Fruit fly (Drosophila melanogaster) whole organism, embryonic: ENCODE measurements around the gene CG3909.

Experiments used
- ATbp ChIP-seq: fragments of 200-800 bp; sonication (Bioruptor generic); optimal IDR thresholded peaks from 2 replicates; lab custom pipeline; 2017; ENCODE audit warnings: missing biosample characterization, mild to moderate bottlenecking, missing genetic modification characterization, missing genetic modification reagents
- Ada2b ChIP-seq: fragments of 200-800 bp; sonication (Bioruptor generic); IDR thresholded peaks from 2 replicates; pipeline ENCODE4 v1.3.6; 2022; ENCODE audit warnings: missing biosample characterization, missing genetic modification characterization
- CG11504 ChIP-seq: fragments of 200-800 bp; sonication (Bioruptor generic); optimal IDR thresholded peaks from 3 replicates; lab custom pipeline; 2019; ENCODE audit warnings: missing biosample characterization, mild to moderate bottlenecking, missing genetic modification characterization, moderate library complexity
- CG11695 ChIP-seq: fragments of 200-800 bp; sonication (Bioruptor generic); IDR thresholded peaks from 3 replicates; pipeline ENCODE4 v1.3.6; 2022; ENCODE audit warnings: missing biosample characterization, missing genetic modification characterization
- CG11696 ChIP-seq: fragments of 200-800 bp; sonication (Bioruptor generic); IDR thresholded peaks from 2 replicates; pipeline ENCODE4 v1.3.6; 2022; ENCODE audit warnings: missing biosample characterization, missing genetic modification characterization
- CG12391 ChIP-seq: fragments of 200-800 bp; sonication (Bioruptor generic); optimal IDR thresholded peaks from 3 replicates; lab custom pipeline; 2018; ENCODE audit warnings: missing biosample characterization, mild to moderate bottlenecking, missing genetic modification characterization, moderate library complexity
- CG15514 ChIP-seq: fragments of 200-800 bp; sonication (Bioruptor generic); optimal IDR thresholded peaks from 3 replicates; lab custom pipeline; 2017; ENCODE audit warnings: missing biosample characterization, missing genetic modification characterization, mild to moderate bottlenecking, moderate library complexity, missing genetic modification reagents
- CG15696 ChIP-seq: fragments of 200-800 bp; sonication (Bioruptor generic); optimal IDR thresholded peaks from 2 replicates; lab custom pipeline; 2019; ENCODE audit warnings: missing biosample characterization, mild to moderate bottlenecking, missing genetic modification characterization, moderate library complexity
- CG1792 ChIP-seq: fragments of 200-800 bp; sonication (Bioruptor generic); optimal IDR thresholded peaks from 2 replicates; lab custom pipeline; 2016; ENCODE audit warnings: missing biosample characterization, missing genetic modification characterization
- CG1832 ChIP-seq: fragments of 200-800 bp; sonication (Bioruptor generic); optimal IDR thresholded peaks from 2 replicates; lab custom pipeline; 2017; ENCODE audit warnings: missing biosample characterization, mild to moderate bottlenecking, missing genetic modification characterization, inconsistent platforms
- CG18764 ChIP-seq: fragments of 200-800 bp; sonication (Bioruptor generic); optimal IDR thresholded peaks from 3 replicates; lab custom pipeline; 2016; ENCODE audit warnings: missing biosample characterization, missing genetic modification characterization
- CG30403 ChIP-seq: fragments of 200-800 bp; sonication (Bioruptor generic); optimal IDR thresholded peaks from 3 replicates; lab custom pipeline; 2016; ENCODE audit warnings: missing biosample characterization, missing genetic modification characterization
- CG4617 ChIP-seq: fragments of 200-800 bp; sonication (Bioruptor generic); optimal IDR thresholded peaks from 3 replicates; lab custom pipeline; 2016; ENCODE audit warnings: missing biosample characterization, missing genetic modification characterization, borderline replicate concordance
- CG6689 ChIP-seq: fragments of 200-800 bp; sonication (Bioruptor generic); IDR thresholded peaks from 2 replicates; pipeline ENCODE4 v1.3.6; 2022; ENCODE audit warnings: missing biosample characterization, missing genetic modification characterization
- CG7928 ChIP-seq: fragments of 200-800 bp; sonication (Bioruptor generic); optimal IDR thresholded peaks from 2 replicates; lab custom pipeline; 2017; ENCODE audit warnings: missing biosample characterization, mild to moderate bottlenecking, missing genetic modification characterization
- CG8388 ChIP-seq: fragments of 200-800 bp; sonication (Bioruptor generic); optimal IDR thresholded peaks from 2 replicates; lab custom pipeline; 2019; ENCODE audit warnings: missing biosample characterization, mild to moderate bottlenecking, missing genetic modification characterization, moderate library complexity
- CG8478 ChIP-seq: fragments of >200 bp; optimal IDR thresholded peaks from 2 replicates; lab custom pipeline; 2018
- CG9727 ChIP-seq: fragments of 200-800 bp; sonication (Bioruptor generic); optimal IDR thresholded peaks from 3 replicates; lab custom pipeline; 2017; ENCODE audit warnings: missing biosample characterization, mild to moderate bottlenecking, missing genetic modification characterization
- Camta ChIP-seq: fragments of 200-800 bp; sonication (Bioruptor generic); optimal IDR thresholded peaks from 2 replicates; lab custom pipeline; 2016; ENCODE audit warnings: missing biosample characterization, missing genetic modification characterization
- Dip2 ChIP-seq: fragments of 200-800 bp; sonication (Bioruptor generic); IDR thresholded peaks from 2 replicates; pipeline ENCODE4 v1.3.6; 2022; ENCODE audit warnings: missing biosample characterization, missing genetic modification characterization
- Drgx ChIP-seq: fragments of 200-800 bp; sonication (Bioruptor generic); IDR thresholded peaks from 2 replicates; pipeline ENCODE4 v1.3.6; 2022; ENCODE audit warnings: missing biosample characterization, missing genetic modification characterization
- Med ChIP-seq: fragments of 200-800 bp; sonication (Bioruptor generic); peaks from one replicate; lab custom pipeline; 2016; ENCODE audit warnings: missing biosample characterization, missing genetic modification characterization, mild to moderate bottlenecking, inconsistent platforms, moderate library complexity
- Mrtf ChIP-seq: fragments of 200-800 bp; sonication (Bioruptor generic); IDR thresholded peaks from 3 replicates; pipeline ENCODE4 v1.3.6; 2022; ENCODE audit warnings: missing biosample characterization, missing genetic modification characterization
- NC2β ChIP-seq: fragments of 200-800 bp; sonication (Bioruptor generic); optimal IDR thresholded peaks from 2 replicates; lab custom pipeline; 2016; ENCODE audit warnings: missing biosample characterization, missing genetic modification characterization
- Sry-δ ChIP-seq: fragments of 200-800 bp; sonication (Bioruptor generic); optimal IDR thresholded peaks from 2 replicates; lab custom pipeline; 2016; ENCODE audit warnings: missing biosample characterization, missing genetic modification characterization
- Xrp1 ChIP-seq: fragments of 200-800 bp; sonication (Bioruptor generic); IDR thresholded peaks from 2 replicates; pipeline ENCODE4 v1.3.6; 2022; ENCODE audit warnings: missing biosample characterization, missing genetic modification characterization
- YL-1 ChIP-seq: fragments of 200-800 bp; sonication (Bioruptor generic); optimal IDR thresholded peaks from 3 replicates; lab custom pipeline; 2017; ENCODE audit warnings: missing biosample characterization, mild to moderate bottlenecking, missing genetic modification characterization
- bab2 ChIP-seq: fragments of 200-800 bp; sonication (Bioruptor generic); optimal IDR thresholded peaks from 2 replicates; lab custom pipeline; 2016; ENCODE audit warnings: missing biosample characterization, missing genetic modification characterization
- bsh ChIP-seq, 2 experiments: fragments of 200-800 bp; sonication (Bioruptor generic); optimal IDR thresholded peaks; 2 replicates each; lab custom pipeline; 2017 to 2018; ENCODE audit warnings: mild to moderate bottlenecking in 2 of 2, missing biosample characterization in 2 of 2, missing genetic modification characterization in 2 of 2, moderate library complexity in 1 of 2
- cato ChIP-seq: fragments of 200-800 bp; sonication (Bioruptor generic); optimal IDR thresholded peaks from 2 replicates; lab custom pipeline; 2016; ENCODE audit warnings: missing biosample characterization, missing genetic modification characterization, borderline replicate concordance
- cg ChIP-seq: fragments of 200-800 bp; sonication (Bioruptor generic); optimal IDR thresholded peaks from 3 replicates; lab custom pipeline; 2019; ENCODE audit warnings: missing biosample characterization, mild to moderate bottlenecking, missing genetic modification characterization, moderate library complexity
- ci ChIP-seq: fragments of 200-800 bp; sonication (Bioruptor generic); IDR thresholded peaks from 3 replicates; pipeline ENCODE4 v1.3.6; 2022; ENCODE audit warnings: missing biosample characterization, missing genetic modification characterization
- dimm ChIP-seq: fragments of 200-800 bp; sonication (Bioruptor generic); IDR thresholded peaks from 2 replicates; pipeline ENCODE4 v1.3.6; 2022; ENCODE audit warnings: missing biosample characterization, missing genetic modification characterization
- dmrt99B ChIP-seq: fragments of 200-800 bp; sonication (Bioruptor generic); optimal IDR thresholded peaks from 2 replicates; lab custom pipeline; 2018; ENCODE audit warnings: missing biosample characterization, mild to moderate bottlenecking, missing genetic modification characterization, moderate library complexity
- en ChIP-seq: fragments of 200-800 bp; sonication (Bioruptor generic); optimal IDR thresholded peaks from 2 replicates; lab custom pipeline; 2016; ENCODE audit warnings: missing biosample characterization, missing genetic modification characterization
- eve ChIP-seq, 2 experiments: fragments of >200 bp; optimal IDR thresholded peaks; 2 replicates each; lab custom pipeline; 2017; ENCODE audit warnings: missing biosample characterization in 2 of 2, missing genetic modification characterization in 2 of 2
- eyg ChIP-seq: fragments of 200-800 bp; sonication (Bioruptor generic); optimal IDR thresholded peaks from 3 replicates; lab custom pipeline; 2016; ENCODE audit warnings: missing biosample characterization, missing genetic modification characterization
- gce ChIP-seq: fragments of 200-800 bp; sonication (Bioruptor generic); IDR thresholded peaks from 3 replicates; pipeline ENCODE4 v1.3.6; 2022; ENCODE audit warnings: missing biosample characterization, missing genetic modification characterization
- gcm2 ChIP-seq: fragments of 200-800 bp; sonication (Bioruptor generic); optimal IDR thresholded peaks from 2 replicates; lab custom pipeline; 2016; ENCODE audit warnings: missing biosample characterization, missing genetic modification characterization
- lab ChIP-seq: fragments of 200-800 bp; sonication (Bioruptor generic); optimal IDR thresholded peaks from 3 replicates; lab custom pipeline; 2017; ENCODE audit warnings: missing biosample characterization, missing genetic modification characterization, mild to moderate bottlenecking, moderate library complexity, missing genetic modification reagents
- pnt ChIP-seq: fragments of 200-800 bp; sonication (Bioruptor generic); optimal IDR thresholded peaks from 3 replicates; lab custom pipeline; 2016; ENCODE audit warnings: missing biosample characterization, missing genetic modification characterization
- prd ChIP-seq, 3 experiments: fragments of >200 bp in 2 of 3; fragments of 200-800 bp in 1 of 3; sonication (Bioruptor generic) in 1 of 3; optimal IDR thresholded peaks in 2 of 3; IDR thresholded peaks in 1 of 3; 2 replicates in 2 of 3; 3 replicates in 1 of 3; pipeline versions ENCODE4 v1.3.6 to Lab custom; 2017 to 2022; ENCODE audit warnings: missing biosample characterization in 1 of 3, missing genetic modification characterization in 1 of 3
- ranshi ChIP-seq: fragments of 200-800 bp; sonication (Bioruptor generic); IDR thresholded peaks from 2 replicates; pipeline ENCODE4 v1.3.6; 2022; ENCODE audit warnings: missing biosample characterization, missing genetic modification characterization
- ro ChIP-seq: fragments of 200-800 bp; sonication (Bioruptor generic); IDR thresholded peaks from 2 replicates; pipeline ENCODE4 v1.3.6; 2022; ENCODE audit warnings: missing biosample characterization, missing genetic modification characterization
- row ChIP-seq: fragments of 200-800 bp; sonication (Bioruptor generic); IDR thresholded peaks from 3 replicates; pipeline ENCODE4 v1.3.6; 2022; ENCODE audit warnings: missing biosample characterization, missing genetic modification characterization
- so ChIP-seq: fragments of 200-800 bp; sonication (Bioruptor generic); IDR thresholded peaks from 3 replicates; pipeline ENCODE4 v1.3.6; 2022; ENCODE audit warnings: missing biosample characterization, missing genetic modification characterization
- toy ChIP-seq: fragments of 200-800 bp; sonication (Bioruptor generic); IDR thresholded peaks from 2 replicates; pipeline ENCODE4 v1.3.6; 2022; ENCODE audit warnings: missing biosample characterization, missing genetic modification characterization
- ttk ChIP-seq: fragments of 200-800 bp; sonication (Bioruptor generic); IDR thresholded peaks from 2 replicates; pipeline ENCODE4 v2.1.2; 2022; ENCODE audit warnings: missing biosample characterization, missing genetic modification characterization
- tx ChIP-seq: fragments of 200-800 bp; sonication (Bioruptor generic); optimal IDR thresholded peaks from 2 replicates; lab custom pipeline; 2016; ENCODE audit warnings: missing biosample characterization, missing genetic modification characterization

The CG3909 gene

dm6 chr3R:10079267-10079987 lies 36.4 kb downstream of the CG3909 start:
- TF ChIP-seq dmrt99B (tag; lab: Kevin White, UChicago) (peak; percentile 57), row (peak; percentile 49), toy (GFP tag; lab: Robert Waterston, UW) (no peak), bsh (GFP tag; optimal IDR thresholded peaks at IDR 0.05; lab: Kevin White, UChicago) (peak in 1 of 2 experiments; percentile 50), tx (GFP tag; lab: Kevin White, UChicago) (peak; percentile 8), cg (GFP tag; lab: Kevin White, UChicago) (peak; percentile 63), YL-1 (GFP tag; lab: Kevin White, UChicago) (no peak), Sry-δ (GFP tag; lab: Kevin White, UChicago) (peak; percentile 1), CG15696 (no peak), so (GFP tag; lab: Robert Waterston, UW) (peak; percentile 46; the same call in 1 of the 3 replicates), Camta (GFP tag; lab: Kevin White, UChicago) (peak; percentile 33), Xrp1 (0 out of 2 replicates have a peak, but pooled peaks have one; percentile 30), ci (GFP tag; lab: Robert Waterston, UW) (peak; percentile 79; the same call in 2 of the 3 replicates), ro (0 out of 2 replicates have a peak, but pooled peaks have one; percentile 17), CG1832 (GFP tag; lab: Kevin White, UChicago) (peak; percentile 58), prd (optimal IDR thresholded peaks at IDR 0.05; lab: Kevin White, UChicago) (no peak), prd (GFP tag; IDR thresholded peaks at IDR 0.05; lab: Robert Waterston, UW) (peak; percentile 64), eve (GFP tag; optimal IDR thresholded peaks at IDR 0.05; lab: Kevin White, UChicago) (peak in 1 of 2 experiments; percentile 43), dimm (GFP tag; lab: Robert Waterston, UW) (no peak), CG7928 (no peak), Med (GFP tag; lab: Kevin White, UChicago) (peak; percentile 57), bab2 (peak; percentile 11), ranshi (GFP tag; lab: Robert Waterston, UW) (peak; percentile 40; the same call in 1 of the 2 replicates), CG9727 (GFP tag; lab: Kevin White, UChicago) (peak; percentile 35), Mrtf (GFP tag; lab: Robert Waterston, UW) (0 out of 3 replicates have a peak, but pooled peaks have one; percentile 29), CG6689 (GFP tag; lab: Robert Waterston, UW) (peak; percentile 44; the same call in 1 of the 2 replicates), CG4617 (GFP tag; lab: Kevin White, UChicago) (no peak), cato (GFP tag; lab: Kevin White, UChicago) (peak; percentile 22), CG12391 (tag; lab: Kevin White, UChicago) (peak; percentile 23), en (GFP tag; lab: Kevin White, UChicago) (peak; percentile 2), gcm2 (GFP tag; lab: Kevin White, UChicago) (no peak), ttk (no peak; the same call in 1 of the 2 replicates), CG1792 (no peak), CG8478 (peak; percentile 21), gce (GFP tag; lab: Robert Waterston, UW) (0 out of 3 replicates have a peak, but pooled peaks have one; percentile 11), lab (peak; percentile 33), NC2β (peak; percentile 24), pnt (no peak), ATbp (no peak), CG15514 (peak; percentile 4), CG18764 (GFP tag; lab: Kevin White, UChicago) (peak; percentile 9), Ada2b (GFP tag; lab: Robert Waterston, UW) (peak; percentile 34; the same call in 1 of the 2 replicates), CG30403 (GFP tag; lab: Kevin White, UChicago) (peak; percentile 38), CG11696 (GFP tag; lab: Robert Waterston, UW) (peak; percentile 43; the same call in 1 of the 2 replicates), CG11695 (GFP tag; lab: Robert Waterston, UW) (0 out of 3 replicates have a peak, but pooled peaks have one; percentile 35), Drgx (peak; percentile 86), CG11504 (tag; lab: Kevin White, UChicago) (peak; percentile 64), Dip2 (GFP tag; lab: Robert Waterston, UW) (no peak), eyg (GFP tag; lab: Kevin White, UChicago) (no peak), CG8388 (GFP tag; lab: Kevin White, UChicago) (peak; percentile 34)
